Worm (Caenorhabditis elegans): ENCODE data around the gene Y79H2A.2.

DNA sequence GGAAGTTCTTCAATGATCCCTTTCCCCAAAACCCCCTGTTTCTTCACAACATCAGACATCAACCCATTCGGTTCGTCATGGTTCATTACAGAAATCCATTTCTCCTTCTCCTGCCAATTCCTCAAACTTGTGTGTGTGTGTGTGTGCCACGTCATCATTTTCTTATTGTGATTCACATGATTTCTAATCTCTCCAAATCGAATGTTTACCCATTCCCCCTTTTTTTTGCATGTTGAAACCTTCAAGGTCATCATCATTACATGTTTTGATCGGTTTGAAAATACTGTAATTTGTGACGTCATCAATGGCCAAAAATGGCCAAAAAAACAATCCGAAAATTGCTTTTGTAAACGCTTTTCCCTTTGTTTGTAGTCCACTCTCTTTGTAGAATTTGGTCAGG, 20.8 kb downstream of the Y79H2A.2 start:
- TF ChIP-seq ref-1 (GFP tag; conservative IDR thresholded peaks at IDR 0.05) = no peak
- TF ChIP-seq cog-1 (tag; optimal IDR thresholded peaks at IDR 0.05) = no peak
- TF ChIP-seq flt-1 (GFP tag; IDR thresholded peaks at IDR 0.05) = no peak
- no peak for TF ChIP-seq med-1 (GFP tag; optimal IDR thresholded peaks at IDR 0.05; ENCODE audit: insufficient read depth)
- no peak for TF ChIP-seq T22C8.4 (GFP tag; IDR thresholded peaks at IDR 0.05)
- TF ChIP-seq tab-1 (GFP tag; IDR thresholded peaks at IDR 0.05) = no peak
